Worm (Caenorhabditis elegans) whole organism, L4/young adult: ENCODE data around the gene fcmt-1.

Experiments used
- W03F9.2 ChIP-seq: fragments of 150-350 bp; optimal IDR thresholded peaks from 2 replicates; lab custom pipeline; 2014; ENCODE audit warnings: missing biosample characterization, missing genetic modification characterization
- dao-5 ChIP-seq: sonication (generic microtip); optimal IDR thresholded peaks from 2 replicates; lab custom pipeline; 2016; ENCODE audit warnings: missing genotype, missing genetic modification characterization, moderate library complexity, missing compliant biosample characterization
- him-1 ChIP-seq: sonication (generic microtip); optimal IDR thresholded peaks from 2 replicates; lab custom pipeline; 2016; ENCODE audit warnings: missing genotype, missing genetic modification reagents, missing genetic modification characterization, missing compliant biosample characterization

fcmt-1 gene

ce11 chrII:11681136-11681824, 28.1 kb downstream of the fcmt-1 start, which contains the start of the genes sfxn-1.4 and C47D12.4:
TSS of gene sfxn-1.4 (minus strand) at chrII:11681236.
TSS of gene C47D12.4 (plus strand) at chrII:11681774.
- TF ChIP-seq dao-5, result no peak
- TF ChIP-seq W03F9.2 (tag; lab: Kevin White, UChicago), result no peak
- TF ChIP-seq him-1 (tag; lab: Kevin White, UChicago), result no peak

- TF ChIP-seq W03F9.2 (tag; lab: Kevin White, UChicago) (no peak), dao-5 (no peak), him-1 (tag; lab: Kevin White, UChicago) (no peak)
Observed at ce11 chrII:11680220-11680619, 29.1 kb downstream of the fcmt-1 start.

DNA sequence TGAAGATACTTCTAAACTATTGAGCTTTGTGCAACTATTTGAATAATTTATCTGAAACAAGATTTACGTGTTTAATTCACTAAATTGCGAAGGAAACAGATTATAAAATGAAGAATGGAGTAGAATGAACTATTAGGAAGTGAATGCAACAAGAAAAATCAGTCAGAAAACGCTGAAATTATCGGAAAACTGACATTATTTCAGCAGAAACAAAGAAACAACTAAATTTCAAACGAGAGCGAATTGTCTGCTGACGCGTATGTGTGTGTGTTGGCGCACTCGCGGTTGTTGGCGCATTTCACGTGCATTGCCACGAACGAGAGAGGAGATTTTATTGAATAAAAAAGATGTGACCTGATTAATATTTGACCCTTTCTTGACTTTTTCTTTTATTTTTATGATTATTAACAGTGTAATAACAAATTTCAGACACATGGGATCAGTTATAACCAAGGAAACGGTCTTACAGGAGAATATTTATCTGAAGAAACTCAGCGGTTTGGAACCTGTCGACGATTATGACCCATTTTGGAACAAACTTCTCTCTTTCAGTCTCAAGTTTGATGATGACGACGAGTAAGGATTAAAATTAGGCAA, 33.4 kb downstream of the fcmt-1 start, which contains the start of the genes trr-1 and C47D12.2:
Gene trr-1 (minus strand): TSS at position 51 of the 597 bp plus-strand sequence.
Gene C47D12.2 (plus strand): TSS at position 430 of the 597 bp plus-strand sequence.
- no peak for TF ChIP-seq W03F9.2 (tag; lab: Kevin White, UChicago)
- TF ChIP-seq him-1 (tag; lab: Kevin White, UChicago), result no peak
- TF ChIP-seq dao-5, result no peak

DNA sequence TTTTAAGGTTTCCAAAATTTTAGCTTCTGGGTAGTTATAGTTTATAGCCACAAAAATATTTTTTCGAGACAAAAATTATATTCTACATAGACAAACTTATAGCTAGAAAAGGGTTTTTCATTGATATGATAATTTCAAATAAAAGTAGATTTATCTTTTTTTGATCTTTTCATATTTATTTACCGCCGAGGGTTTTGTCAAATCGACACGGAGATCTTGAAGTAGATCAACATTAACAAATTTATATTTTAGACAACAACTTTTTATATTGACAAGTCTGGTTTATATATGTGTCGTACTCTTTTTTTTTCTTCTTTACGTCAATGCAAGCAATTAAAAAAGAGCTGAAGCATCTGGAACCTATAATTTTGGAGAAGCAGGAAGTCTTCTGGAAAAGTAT, 50.5 kb downstream of the fcmt-1 start:
- TF ChIP-seq W03F9.2 (tag; lab: Kevin White, UChicago), result no peak
- no peak for TF ChIP-seq dao-5
- TF ChIP-seq him-1 (tag; lab: Kevin White, UChicago), result no peak
